Worm (Caenorhabditis elegans) whole organism, L3 larva: ENCODE results near the gene F21C10.9.

Experiments
- ceh-82 ChIP-seq: fragments of 150-350 bp; optimal IDR thresholded peaks from 2 replicates; lab custom pipeline; 2014; ENCODE audit warnings: missing biosample characterization, missing genetic modification characterization
- nhr-237 ChIP-seq: fragments of 150-350 bp; optimal IDR thresholded peaks from 2 replicates; lab custom pipeline; 2014; ENCODE audit warnings: missing biosample characterization, missing genetic modification characterization

DNA sequence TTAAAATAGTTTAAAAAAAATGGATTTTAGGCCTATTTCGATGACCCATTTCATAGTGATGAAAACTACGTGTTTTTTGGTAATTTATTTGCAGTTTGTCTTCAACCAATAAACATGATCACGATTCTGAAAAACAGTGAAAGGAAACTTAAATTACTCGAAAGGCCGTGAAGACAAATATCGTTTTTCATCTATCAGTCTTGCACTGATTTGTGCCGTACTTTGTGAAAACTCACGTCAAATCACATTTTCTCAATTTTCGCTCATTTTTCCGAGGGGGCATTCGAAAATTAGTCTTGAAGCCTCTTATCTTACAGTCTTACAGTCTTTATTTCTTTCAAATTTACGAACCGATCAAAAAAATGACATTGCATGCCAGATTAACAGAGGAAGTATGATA is 39.9 kb downstream of the F21C10.9 start, which contains the start of gene C25E10.11:
- no peak for TF ChIP-seq ceh-82 (tag; lab: Kevin White, UChicago)
- no peak for TF ChIP-seq nhr-237 (tag; lab: Kevin White, UChicago)
